Fruit fly (Drosophila melanogaster) whole organism, embryonic: ENCODE data around the gene CG13409.
A peak's percentile ranks its signal among the peaks of the same experiment; 100 is the strongest.

ENCODE experiments used
- BEAF-32 ChIP-seq: fragments of 200-800 bp; sonication (Bioruptor generic); optimal IDR thresholded peaks from 3 replicates; lab custom pipeline; 2017; ENCODE audit warnings: missing biosample characterization, missing genetic modification characterization, mild to moderate bottlenecking, moderate library complexity, missing genetic modification reagents
- BtbVII ChIP-seq: fragments of 200-800 bp; sonication (Bioruptor generic); optimal IDR thresholded peaks from 3 replicates; lab custom pipeline; 2017; ENCODE audit warnings: missing biosample characterization, mild to moderate bottlenecking, missing genetic modification characterization
- CG10147 ChIP-seq: fragments of 200-800 bp; sonication (Bioruptor generic); optimal IDR thresholded peaks from 2 replicates; lab custom pipeline; 2019; ENCODE audit warnings: missing biosample characterization, mild to moderate bottlenecking, missing genetic modification characterization, moderate library complexity
- CG11247 ChIP-seq: fragments of 200-800 bp; sonication (Bioruptor generic); IDR thresholded peaks from 2 replicates; pipeline ENCODE4 v1.3.6; 2022; ENCODE audit warnings: missing biosample characterization, missing genetic modification characterization
- CG14710 ChIP-seq: fragments of 200-800 bp; sonication (Bioruptor generic); optimal IDR thresholded peaks from 3 replicates; lab custom pipeline; 2019; ENCODE audit warnings: missing biosample characterization, mild to moderate bottlenecking, missing genetic modification characterization, moderate library complexity
- CG17359 ChIP-seq: fragments of 200-800 bp; sonication (Bioruptor generic); optimal IDR thresholded peaks from 3 replicates; lab custom pipeline; 2018; ENCODE audit warnings: missing biosample characterization, mild to moderate bottlenecking, missing genetic modification characterization, moderate library complexity
- CG1832 ChIP-seq: fragments of 200-800 bp; sonication (Bioruptor generic); optimal IDR thresholded peaks from 2 replicates; lab custom pipeline; 2017; ENCODE audit warnings: missing biosample characterization, mild to moderate bottlenecking, missing genetic modification characterization, inconsistent platforms
- CG18476 ChIP-seq: fragments of 200-800 bp; sonication (Bioruptor generic); optimal IDR thresholded peaks from 2 replicates; lab custom pipeline; 2016; ENCODE audit warnings: missing biosample characterization, mild to moderate bottlenecking, missing genetic modification characterization
- CG30020 ChIP-seq: fragments of 200-800 bp; optimal IDR thresholded peaks from 2 replicates; lab custom pipeline; 2019; ENCODE audit warnings: missing biosample characterization, mild to moderate bottlenecking, missing genetic modification characterization, moderate library complexity
- CG31388 ChIP-seq: fragments of 200-800 bp; sonication (Bioruptor generic); optimal IDR thresholded peaks from 2 replicates; lab custom pipeline; 2016; ENCODE audit warnings: missing biosample characterization, missing genetic modification characterization
- CG3281 ChIP-seq: fragments of 200-800 bp; sonication (Bioruptor generic); optimal IDR thresholded peaks from 3 replicates; lab custom pipeline; 2017; ENCODE audit warnings: missing biosample characterization, mild to moderate bottlenecking, missing genetic modification characterization
- CG4707 ChIP-seq: fragments of 200-800 bp; sonication (Bioruptor generic); optimal IDR thresholded peaks from 2 replicates; lab custom pipeline; 2018; ENCODE audit warnings: missing biosample characterization, mild to moderate bottlenecking, missing genetic modification characterization, moderate library complexity
- CG6654 ChIP-seq: fragments of 200-800 bp; sonication (Bioruptor generic); optimal IDR thresholded peaks from 2 replicates; lab custom pipeline; 2017; ENCODE audit warnings: missing biosample characterization, mild to moderate bottlenecking, missing genetic modification characterization
- CG6765 ChIP-seq: fragments of 200-800 bp; sonication (Bioruptor generic); optimal IDR thresholded peaks from 3 replicates; lab custom pipeline; 2017; ENCODE audit warnings: missing biosample characterization, mild to moderate bottlenecking, missing genetic modification characterization
- CG6854 ChIP-seq: fragments of 200-800 bp; sonication (Bioruptor generic); optimal IDR thresholded peaks from 3 replicates; lab custom pipeline; 2017; ENCODE audit warnings: missing biosample characterization, mild to moderate bottlenecking, missing genetic modification characterization
- CG8924 ChIP-seq: fragments of 200-800 bp; optimal IDR thresholded peaks from 3 replicates; lab custom pipeline; 2019; ENCODE audit warnings: missing biosample characterization, mild to moderate bottlenecking, missing genetic modification characterization, moderate library complexity
- CoRest ChIP-seq: fragments of 200-800 bp; sonication (Bioruptor generic); optimal IDR thresholded peaks from 3 replicates; lab custom pipeline; 2018; ENCODE audit warnings: missing biosample characterization, mild to moderate bottlenecking, missing genetic modification characterization, moderate library complexity
- CrebB ChIP-seq: fragments of 200-800 bp; sonication (Bioruptor generic); optimal IDR thresholded peaks from 3 replicates; lab custom pipeline; 2018; ENCODE audit warnings: missing biosample characterization, mild to moderate bottlenecking, missing genetic modification characterization
- D19A ChIP-seq: fragments of 200-800 bp; optimal IDR thresholded peaks from 3 replicates; lab custom pipeline; 2019; ENCODE audit warnings: missing biosample characterization, mild to moderate bottlenecking, missing genetic modification characterization, moderate library complexity
- Dad ChIP-seq: fragments of 200-800 bp; sonication (Bioruptor generic); optimal IDR thresholded peaks from 3 replicates; lab custom pipeline; 2016; ENCODE audit warnings: missing biosample characterization, missing genetic modification characterization
- Fer1 ChIP-seq: fragments of 200-800 bp; sonication (Bioruptor generic); optimal IDR thresholded peaks from 2 replicates; lab custom pipeline; 2017; ENCODE audit warnings: missing biosample characterization, mild to moderate bottlenecking, missing genetic modification characterization
- Gsc ChIP-seq: fragments of 200-800 bp; sonication (Bioruptor generic); IDR thresholded peaks from 2 replicates; pipeline ENCODE4 v1.3.6; 2022; ENCODE audit warnings: missing biosample characterization, missing genetic modification characterization
- Hand ChIP-seq: fragments of 200-800 bp; sonication (Bioruptor generic); optimal IDR thresholded peaks from 2 replicates; lab custom pipeline; 2017; ENCODE audit warnings: mild to moderate bottlenecking, missing biosample characterization, missing genetic modification reagents, missing genetic modification characterization
- Hr3 ChIP-seq: fragments of 200-800 bp; sonication (Bioruptor generic); optimal IDR thresholded peaks from 3 replicates; lab custom pipeline; 2016; ENCODE audit warnings: missing biosample characterization, missing genetic modification characterization
- Hr51 ChIP-seq, 2 experiments: fragments of 200-800 bp; sonication (Bioruptor generic); optimal IDR thresholded peaks; 2 replicates in 1 of 2; 3 replicates in 1 of 2; lab custom pipeline; 2016 to 2018; ENCODE audit warnings: missing biosample characterization in 2 of 2, missing genetic modification characterization in 2 of 2, mild to moderate bottlenecking in 1 of 2, moderate library complexity in 1 of 2
- Lhr ChIP-seq: fragments of 200-800 bp; sonication (Bioruptor generic); optimal IDR thresholded peaks from 3 replicates; lab custom pipeline; 2017; ENCODE audit warnings: mild to moderate bottlenecking, missing biosample characterization, missing genetic modification reagents, missing genetic modification characterization
- Mad ChIP-seq: fragments of 200-800 bp; sonication (Bioruptor generic); optimal IDR thresholded peaks from 2 replicates; lab custom pipeline; 2016; ENCODE audit warnings: missing biosample characterization, missing genetic modification characterization
- Mes4 ChIP-seq: fragments of 200-800 bp; sonication (Bioruptor generic); optimal IDR thresholded peaks from 2 replicates; lab custom pipeline; 2016; ENCODE audit warnings: missing biosample characterization, missing genetic modification characterization
- NFAT ChIP-seq: fragments of 200-800 bp; sonication (Bioruptor generic); IDR thresholded peaks from 2 replicates; pipeline ENCODE4 v1.3.6; 2022; ENCODE audit warnings: missing biosample characterization, missing genetic modification characterization
- Oaz ChIP-seq: fragments of 200-800 bp; sonication (Bioruptor generic); IDR thresholded peaks from 2 replicates; pipeline ENCODE4 v1.3.6; 2022; ENCODE audit warnings: missing biosample characterization, missing genetic modification characterization
- Six4 ChIP-seq: fragments of 200-800 bp; sonication (Bioruptor generic); optimal IDR thresholded peaks from 2 replicates; lab custom pipeline; 2016; ENCODE audit warnings: missing biosample characterization, missing genetic modification characterization
- Sry-β ChIP-seq: fragments of 200-800 bp; sonication (Bioruptor generic); optimal IDR thresholded peaks from 2 replicates; lab custom pipeline; 2018; ENCODE audit warnings: missing biosample characterization, mild to moderate bottlenecking, missing genetic modification characterization, moderate library complexity
- Taf1 ChIP-seq: fragments of 200-800 bp; sonication (Bioruptor generic); IDR thresholded peaks from 2 replicates; pipeline ENCODE4 v1.3.6; 2022; ENCODE audit warnings: missing biosample characterization, missing genetic modification characterization
- abd-A ChIP-seq: fragments of 200-800 bp; sonication (Bioruptor generic); optimal IDR thresholded peaks from 3 replicates; lab custom pipeline; 2019; ENCODE audit warnings: missing biosample characterization, mild to moderate bottlenecking, missing genetic modification characterization, moderate library complexity
- ase ChIP-seq: fragments of 200-800 bp; sonication (Bioruptor generic); IDR thresholded peaks from 3 replicates; pipeline ENCODE4 v1.3.6; 2022; ENCODE audit warnings: missing biosample characterization, missing genetic modification characterization
- cad ChIP-seq: fragments of >200 bp; optimal IDR thresholded peaks from 2 replicates; lab custom pipeline; 2017; ENCODE audit warnings: missing biosample characterization, missing genetic modification characterization
- dmrt11E ChIP-seq: fragments of 200-800 bp; sonication (Bioruptor generic); optimal IDR thresholded peaks from 3 replicates; lab custom pipeline; 2018; ENCODE audit warnings: missing biosample characterization, mild to moderate bottlenecking, missing genetic modification characterization, moderate library complexity
- exex ChIP-seq: fragments of 200-800 bp; sonication (Bioruptor generic); optimal IDR thresholded peaks from 4 replicates; lab custom pipeline; 2018; ENCODE audit warnings: missing biosample characterization, mild to moderate bottlenecking, missing genetic modification characterization, moderate library complexity
- ftz-f1 ChIP-seq: fragments of 200-800 bp; sonication (Bioruptor generic); optimal IDR thresholded peaks from 2 replicates; lab custom pipeline; 2016; ENCODE audit warnings: missing biosample characterization, missing genetic modification characterization
- gem ChIP-seq: fragments of 200-800 bp; sonication (Bioruptor generic); optimal IDR thresholded peaks from 2 replicates; lab custom pipeline; 2019; ENCODE audit warnings: missing biosample characterization, mild to moderate bottlenecking, missing genetic modification characterization, moderate library complexity
- ham ChIP-seq: fragments of 200-800 bp; sonication (Bioruptor generic); IDR thresholded peaks from 2 replicates; pipeline ENCODE4 v1.3.6; 2022; ENCODE audit warnings: missing biosample characterization, missing genetic modification characterization
- knrl ChIP-seq: fragments of 200-800 bp; sonication (Bioruptor generic); IDR thresholded peaks from 3 replicates; pipeline ENCODE4 v1.3.6; 2022; ENCODE audit warnings: missing biosample characterization, missing genetic modification characterization; ENCODE audit not compliant: partially characterized antibody
- odd ChIP-seq: fragments of 200-800 bp; sonication (Bioruptor generic); optimal IDR thresholded peaks from 2 replicates; lab custom pipeline; 2017; ENCODE audit warnings: missing biosample characterization, mild to moderate bottlenecking, missing genetic modification characterization
- otp ChIP-seq: fragments of 200-800 bp; sonication (Bioruptor generic); IDR thresholded peaks from 3 replicates; pipeline ENCODE4, ENCODE4 v1.3.6; 2022; ENCODE audit warnings: missing biosample characterization, missing genetic modification characterization
- pros ChIP-seq: fragments of 200-800 bp; sonication (Bioruptor generic); optimal IDR thresholded peaks from 3 replicates; lab custom pipeline; 2019; ENCODE audit warnings: missing biosample characterization, mild to moderate bottlenecking, missing genetic modification characterization, moderate library complexity
- salm ChIP-seq: fragments of 200-800 bp; sonication (Bioruptor generic); optimal IDR thresholded peaks from 2 replicates; lab custom pipeline; 2018; ENCODE audit warnings: missing biosample characterization, mild to moderate bottlenecking, missing genetic modification characterization
- sc ChIP-seq, 3 experiments: fragments of >200 bp in 2 of 3; fragments of 200-800 bp in 1 of 3; sonication (Bioruptor generic) in 1 of 3; optimal IDR thresholded peaks; 2 replicates in 2 of 3; 3 replicates in 1 of 3; lab custom pipeline; 2017; ENCODE audit warnings: mild to moderate bottlenecking in 1 of 3, missing biosample characterization in 1 of 3, missing genetic modification characterization in 1 of 3, missing genetic modification reagents in 1 of 3
- tio ChIP-seq: fragments of 200-800 bp; sonication (Bioruptor generic); optimal IDR thresholded peaks from 2 replicates; lab custom pipeline; 2017; ENCODE audit warnings: missing biosample characterization, missing genetic modification characterization, inconsistent platforms
- toy ChIP-seq: fragments of 200-800 bp; sonication (Bioruptor generic); IDR thresholded peaks from 2 replicates; pipeline ENCODE4 v1.3.6; 2022; ENCODE audit warnings: missing biosample characterization, missing genetic modification characterization
- vvl ChIP-seq: fragments of 200-800 bp; sonication (Bioruptor generic); IDR thresholded peaks from 2 replicates; pipeline ENCODE4 v1.3.6; 2022; ENCODE audit warnings: missing biosample characterization, missing genetic modification characterization

Gene CG13409

dm6 chr3R:22034160-22034742 is 2.6 kb upstream of the CG13409 start, which contains the start of the genes CG45099, CG6015, pit and Fadd (continued):
- TF ChIP-seq CG6765 (GFP tag; lab: Kevin White, UChicago) (no peak), pros (GFP tag; lab: Kevin White, UChicago) (no peak), Gsc (no peak), ham (GFP tag; lab: Robert Waterston, UW) (no peak), odd (GFP tag; lab: Kevin White, UChicago) (no peak), CG14710 (peak; percentile 57), BtbVII (GFP tag; lab: Kevin White, UChicago) (no peak), CG6654 (no peak), CG1832 (GFP tag; lab: Kevin White, UChicago) (no peak), Hand (GFP tag; lab: Kevin White, UChicago) (no peak), CG4707 (GFP tag; lab: Kevin White, UChicago) (no peak), CG10147 (no peak), CG6854 (GFP tag; lab: Kevin White, UChicago) (no peak), Hr51 (GFP tag; optimal IDR thresholded peaks at IDR 0.05; lab: Kevin White, UChicago) (no peak), Mad (no peak), Taf1 (GFP tag; lab: Robert Waterston, UW) (no peak), exex (tag; lab: Kevin White, UChicago) (no peak), CG30020 (tag; lab: Kevin White, UChicago) (peak; percentile 50), CG31388 (GFP tag; lab: Kevin White, UChicago) (no peak), tio (GFP tag; lab: Kevin White, UChicago) (no peak), Six4 (no peak), ftz-f1 (GFP tag; lab: Kevin White, UChicago) (no peak), dmrt11E (tag; lab: Kevin White, UChicago) (no peak), Mes4 (GFP tag; lab: Kevin White, UChicago) (no peak), otp (GFP tag; lab: Robert Waterston, UW) (no peak), Oaz (GFP tag; lab: Robert Waterston, UW) (no peak), CG8924 (tag; lab: Kevin White, UChicago) (peak; percentile 36), ase (no peak), Lhr (GFP tag; lab: Kevin White, UChicago) (no peak), CrebB (tag; lab: Kevin White, UChicago) (no peak), CG17359 (no peak), CG18476 (GFP tag; lab: Kevin White, UChicago) (no peak), CoRest (tag; lab: Kevin White, UChicago) (no peak), salm (tag; lab: Kevin White, UChicago) (no peak), Hr3 (GFP tag; lab: Kevin White, UChicago) (no peak), CG3281 (GFP tag; lab: Kevin White, UChicago) (no peak), CG11247 (GFP tag; lab: Robert Waterston, UW) (no peak), gem (tag; lab: Kevin White, UChicago) (no peak), vvl (GFP tag; lab: Robert Waterston, UW) (no peak), knrl (GFP tag; lab: Robert Waterston, UW) (peak; percentile 72), toy (GFP tag; lab: Robert Waterston, UW) (no peak), D19A (tag; lab: Kevin White, UChicago) (no peak), NFAT (GFP tag; lab: Robert Waterston, UW) (0 out of 2 replicates have a peak, but pooled peaks have one; percentile 11), BEAF-32 (GFP tag; lab: Kevin White, UChicago) (peak; percentile 73), Dad (no peak), sc (optimal IDR thresholded peaks at IDR 0.05; lab: Kevin White, UChicago) (no peak), sc (GFP tag; optimal IDR thresholded peaks at IDR 0.05; lab: Kevin White, UChicago) (no peak), Sry-β (no peak), abd-A (tag; lab: Kevin White, UChicago) (no peak), Fer1 (GFP tag; lab: Kevin White, UChicago) (no peak), cad (GFP tag; lab: Kevin White, UChicago) (no peak)
